Comparison of ENCODE assay signal across 4 worm cellular contexts in the genomic region with DNA sequence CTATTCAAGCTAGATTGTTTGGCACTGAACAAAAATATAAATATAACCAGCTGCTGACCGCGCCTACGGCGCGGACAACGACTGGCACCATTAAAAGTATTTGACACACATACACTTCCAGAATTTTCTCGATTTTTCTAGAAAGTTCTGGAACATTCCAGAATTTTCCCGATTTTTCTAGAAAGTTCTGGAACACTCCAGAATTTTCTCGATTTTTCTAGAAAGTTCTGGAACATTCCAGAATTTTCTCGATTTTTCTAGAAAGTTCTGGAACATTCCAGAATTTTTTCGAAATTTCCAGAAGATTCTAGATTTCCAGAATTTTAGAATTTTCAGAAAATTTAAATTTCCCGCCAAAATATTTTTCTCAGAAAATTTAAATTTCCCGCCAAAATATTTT.
TF ChIP-seq lines count a peak whose summit lies in the region.
"Not testable (repeated sequence)": the region's sequence is repeated elsewhere in the genome, so short reads cannot be mapped to it uniquely, and the experiment has no call there.

No protein-coding gene starts in this region.

TF ChIP-seq in whole organism, L4 larva, 104 proteins besides CTCF, POLR2A, EP300 and RAD21:
- 0 out of 2 replicates have a peak, but pooled peaks have one; percentile 22 for TF ChIP-seq snpc-1.2 (GFP tag; IDR thresholded peaks at IDR 0.05; lab: Robert Waterston, UW)
- TF ChIP-seq Y48G9A.11 (GFP tag; IDR thresholded peaks at IDR 0.05; lab: Robert Waterston, UW), result 0 out of 2 replicates have a peak, but pooled peaks have one; percentile 36
- TF ChIP-seq tra-1 (GFP tag; IDR thresholded peaks at IDR 0.05; lab: Robert Waterston, UW), result 0 out of 2 replicates have a peak, but pooled peaks have one; percentile 28
- TF ChIP-seq lim-7 (GFP tag; IDR thresholded peaks at IDR 0.05; lab: Robert Waterston, UW), result peak; percentile 73
- TF ChIP-seq pha-4 (GFP tag; IDR thresholded peaks at IDR 0.05; lab: Robert Waterston, UW), result peak; percentile 12; the same call in 1 of the 2 replicates
- TF ChIP-seq pha-4 (tag; optimal IDR thresholded peaks at IDR 0.05; lab: Kevin White, UChicago), result not testable (repeated sequence)

TF ChIP-seq in whole organism, early embryonic, 17 proteins besides CTCF, POLR2A, EP300 and RAD21:
- peak; percentile 33; the same call in 1 of the 2 replicates for TF ChIP-seq flt-1 (GFP tag; IDR thresholded peaks at IDR 0.05; lab: Robert Waterston, UW)
- peak; percentile 53 for TF ChIP-seq pes-1 (GFP tag; IDR thresholded peaks at IDR 0.05; lab: Robert Waterston, UW)

TF ChIP-seq in whole organism, midembryonic, 9 proteins besides CTCF, POLR2A, EP300 and RAD21:
- TF ChIP-seq flt-1 (GFP tag; IDR thresholded peaks at IDR 0.05; lab: Robert Waterston, UW), result 0 out of 2 replicates have a peak, but pooled peaks have one; percentile 37

TF ChIP-seq in whole organism, young adult, 124 proteins besides CTCF, POLR2A, EP300 and RAD21:
- TF ChIP-seq Y79H2A.3 (GFP tag; conservative IDR thresholded peaks at IDR 0.05; lab: Robert Waterston, UW) (0 out of 2 replicates have a peak, but pooled peaks have one; percentile 38), F39B2.1 (GFP tag; IDR thresholded peaks at IDR 0.05; lab: Robert Waterston, UW) (0 out of 2 replicates have a peak, but pooled peaks have one; percentile 17), B0019.2 (GFP tag; conservative IDR thresholded peaks at IDR 0.05; lab: Robert Waterston, UW) (peak; percentile 20; the same call in 1 of the 2 replicates), egl-18 (GFP tag; IDR thresholded peaks at IDR 0.05; lab: Robert Waterston, UW) (peak; percentile 71; the same call in 1 of the 2 replicates), dox-1 (GFP tag; IDR thresholded peaks at IDR 0.05; lab: Robert Waterston, UW) (peak; percentile 90), egrh-3 (GFP tag; IDR thresholded peaks at IDR 0.05; lab: Robert Waterston, UW) (peak; percentile 38; the same call in 1 of the 2 replicates), pbrm-1 (GFP tag; IDR thresholded peaks at IDR 0.05; lab: Robert Waterston, UW) (peak; percentile 93), ceh-100 (GFP tag; IDR thresholded peaks at IDR 0.05; lab: Robert Waterston, UW) (peak; percentile 61), ceh-40 (GFP tag; IDR thresholded peaks at IDR 0.05; lab: Robert Waterston, UW) (peak; percentile 86; the same call in 1 of the 2 replicates), madf-3 (GFP tag; IDR thresholded peaks at IDR 0.05; lab: Robert Waterston, UW) (peak; percentile 90), lin-26 (GFP tag; IDR thresholded peaks at IDR 0.05; lab: Robert Waterston, UW) (0 out of 2 replicates have a peak, but pooled peaks have one; percentile 30), ceh-58 (GFP tag; IDR thresholded peaks at IDR 0.05; lab: Robert Waterston, UW) (0 out of 2 replicates have a peak, but pooled peaks have one; percentile 62), rcor-1 (GFP tag; IDR thresholded peaks at IDR 0.05; lab: Robert Waterston, UW) (peak; percentile 58), madf-6 (GFP tag; IDR thresholded peaks at IDR 0.05; lab: Robert Waterston, UW) (peak; percentile 69; the same call in 1 of the 2 replicates), hsf-1 (GFP tag; IDR thresholded peaks at IDR 0.05; lab: Robert Waterston, UW) (peak; percentile 99), D2030.7 (GFP tag; IDR thresholded peaks at IDR 0.05; lab: Robert Waterston, UW) (peak; percentile 38; the same call in 1 of the 2 replicates), Y95B8A.8 (GFP tag; IDR thresholded peaks at IDR 0.05; lab: Robert Waterston, UW) (0 out of 2 replicates have a peak, but pooled peaks have one; percentile 58), Y53G8AR.9 (GFP tag; conservative IDR thresholded peaks at IDR 0.05; lab: Robert Waterston, UW) (peak; percentile 71; the same call in 1 of the 2 replicates), ekl-4 (GFP tag; IDR thresholded peaks at IDR 0.05; lab: Robert Waterston, UW) (peak; percentile 64)
TF ChIP-seq in whole organism, young adult: peak in this region for 19; not testable (repeated sequence) for 105.
